Worm (Caenorhabditis elegans): ENCODE measurements around the gene atgp-1.
A peak's percentile ranks its signal among the peaks of the same experiment; 100 is the strongest.

atgp-1 gene

ce11 chrIV:17268628-17269027 lies 514 bp upstream of the atgp-1 start:
- peak; percentile 5 for TF ChIP-seq zag-1 (tag; optimal IDR thresholded peaks at IDR 0.05)
- TF ChIP-seq ztf-1 (GFP tag; conservative IDR thresholded peaks at IDR 0.05), result no peak
- no peak for TF ChIP-seq R02D3.7 (tag; optimal IDR thresholded peaks at IDR 0.05)
- TF ChIP-seq C34F6.9 (tag; optimal IDR thresholded peaks at IDR 0.05), result peak; percentile 73
- TF ChIP-seq lsy-2 (tag; optimal IDR thresholded peaks at IDR 0.05), result peak in 1 of 2 experiments; percentile 51
- peak; percentile 10 for TF ChIP-seq snpc-4 (tag; optimal IDR thresholded peaks at IDR 0.05)
- no peak for TF ChIP-seq nhr-77 (tag; optimal IDR thresholded peaks at IDR 0.05)
- TF ChIP-seq nhr-12 (tag; optimal IDR thresholded peaks at IDR 0.05), result no peak
- no peak for TF ChIP-seq nhr-6 (tag; optimal IDR thresholded peaks at IDR 0.05)
- no peak for TF ChIP-seq nhr-21 (tag; optimal IDR thresholded peaks at IDR 0.05)
- TF ChIP-seq sem-4 (tag; optimal IDR thresholded peaks at IDR 0.05), result peak; percentile 65
- no peak for TF ChIP-seq ceh-16 (tag; optimal IDR thresholded peaks at IDR 0.05)
- no peak for TF ChIP-seq dmd-4 (tag; optimal IDR thresholded peaks at IDR 0.05)
- no peak for TF ChIP-seq nhr-11 (tag; optimal IDR thresholded peaks at IDR 0.05)
- peak; percentile 62 for TF ChIP-seq mab-5 (tag; optimal IDR thresholded peaks at IDR 0.05)
- peak; percentile 41 for TF ChIP-seq ama-1 (optimal IDR thresholded peaks at IDR 0.05)
- TF ChIP-seq ztf-4 (tag; optimal IDR thresholded peaks at IDR 0.05), result no peak
- TF ChIP-seq elt-1 (tag; optimal IDR thresholded peaks at IDR 0.05), result no peak
- no peak for TF ChIP-seq nhr-25 (tag; optimal IDR thresholded peaks at IDR 0.05)
- no peak for TF ChIP-seq lin-11 (tag; optimal IDR thresholded peaks at IDR 0.05)
- no peak for TF ChIP-seq nhr-10 (tag; optimal IDR thresholded peaks at IDR 0.05)
- peak; percentile 56 for TF ChIP-seq unc-55 (GFP tag; optimal IDR thresholded peaks at IDR 0.05)
- peak; percentile 62 for TF ChIP-seq fos-1 (tag; optimal IDR thresholded peaks at IDR 0.05)
- TF ChIP-seq unc-39 (tag; optimal IDR thresholded peaks at IDR 0.05), result no peak
- no peak for TF ChIP-seq ztf-11 (tag; optimal IDR thresholded peaks at IDR 0.05)
- TF ChIP-seq sma-9 (GFP tag; optimal IDR thresholded peaks at IDR 0.05), result peak; percentile 45
- no peak for TF ChIP-seq sma-9 (tag; optimal IDR thresholded peaks at IDR 0.05)
- TF ChIP-seq peb-1 (tag; optimal IDR thresholded peaks at IDR 0.05), result no peak
- TF ChIP-seq crh-2 (tag; optimal IDR thresholded peaks at IDR 0.05), result peak; percentile 80
- TF ChIP-seq egl-27 (tag; optimal IDR thresholded peaks at IDR 0.05), result no peak
- TF ChIP-seq nhr-23 (tag; optimal IDR thresholded peaks at IDR 0.05), result no peak
- TF ChIP-seq ceh-82 (tag; optimal IDR thresholded peaks at IDR 0.05), result no peak
- TF ChIP-seq lin-13 (GFP tag; optimal IDR thresholded peaks at IDR 0.05), result peak; percentile 8
- no peak for TF ChIP-seq blmp-1 (tag; optimal IDR thresholded peaks at IDR 0.05; ENCODE audit: insufficient read depth)
- peak; percentile 24 for TF ChIP-seq F13H6.1 (tag; optimal IDR thresholded peaks at IDR 0.05)
- no peak for TF ChIP-seq aly-2 (tag; optimal IDR thresholded peaks at IDR 0.05)
- TF ChIP-seq skn-1 (tag; optimal IDR thresholded peaks at IDR 0.05), result no peak
- no peak for TF ChIP-seq elt-3 (tag; optimal IDR thresholded peaks at IDR 0.05)
- no peak for TF ChIP-seq mbf-1 (tag; optimal IDR thresholded peaks at IDR 0.05)
- no peak for TF ChIP-seq sma-3 (GFP tag; optimal IDR thresholded peaks at IDR 0.05)
- TF ChIP-seq nhr-129 (tag; optimal IDR thresholded peaks at IDR 0.05), result peak; percentile 87

ce11 chrIV:17269702-17270101 lies 560 bp downstream of the atgp-1 start:
- TF ChIP-seq ceh-16 (tag; optimal IDR thresholded peaks at IDR 0.05), result peak; percentile 17
- TF ChIP-seq nhr-25 (tag; optimal IDR thresholded peaks at IDR 0.05), result no peak
- no peak for TF ChIP-seq skn-1 (tag; optimal IDR thresholded peaks at IDR 0.05)
- TF ChIP-seq peb-1 (tag; optimal IDR thresholded peaks at IDR 0.05), result no peak
- TF ChIP-seq lsy-2 (tag; optimal IDR thresholded peaks at IDR 0.05), result no peak
- no peak for TF ChIP-seq nhr-23 (tag; optimal IDR thresholded peaks at IDR 0.05)
- TF ChIP-seq fos-1 (tag; optimal IDR thresholded peaks at IDR 0.05), result no peak

ce11 chrIV:17273602-17274110 lies 4.5 kb downstream of the atgp-1 start, which contains the start of gene gln-5:
Gene gln-5, minus strand, starts transcription at chrIV:17273652.
- no peak for TF ChIP-seq nhr-25 (tag; optimal IDR thresholded peaks at IDR 0.05)
- TF ChIP-seq dmd-4 (tag; optimal IDR thresholded peaks at IDR 0.05), result no peak
- no peak for TF ChIP-seq gmeb-1 (tag; optimal IDR thresholded peaks at IDR 0.05)
- TF ChIP-seq nhr-10 (tag; optimal IDR thresholded peaks at IDR 0.05), result no peak
- TF ChIP-seq mdl-1 (tag; optimal IDR thresholded peaks at IDR 0.05), result no peak
- TF ChIP-seq nhr-6 (tag; optimal IDR thresholded peaks at IDR 0.05), result no peak
- TF ChIP-seq ama-1 (optimal IDR thresholded peaks at IDR 0.05), result no peak
- TF ChIP-seq ceh-16 (tag; optimal IDR thresholded peaks at IDR 0.05), result no peak
- TF ChIP-seq lsy-2 (tag; optimal IDR thresholded peaks at IDR 0.05), result no peak
- no peak for TF ChIP-seq aly-2 (tag; optimal IDR thresholded peaks at IDR 0.05)
- no peak for TF ChIP-seq egl-27 (tag; optimal IDR thresholded peaks at IDR 0.05)
